Fruit fly (Drosophila melanogaster) ovary, adult (tissue): Measurements from ENCODE around the gene CG11726.
A peak's percentile ranks its signal among the peaks of the same experiment; 100 is the strongest.

Experiments used
- CG17801 ChIP-seq: fragments of 200-800 bp; optimal IDR thresholded peaks from 2 replicates; lab custom pipeline; 2019; ENCODE audit warnings: missing biosample characterization, mild to moderate bottlenecking, missing genetic modification characterization, moderate library complexity; ENCODE audit not compliant: partially characterized antibody

CG11726 gene

dm6 chr3L:11418041-11418674 is 23.7 kb downstream of the CG11726 start:
- no peak for TF ChIP-seq CG17801 (GFP tag; lab: Kevin White, UChicago)

dm6 chr3L:11419344-11419743 is 24.9 kb downstream of the CG11726 start:
- TF ChIP-seq CG17801 (GFP tag; lab: Kevin White, UChicago) = no peak

dm6 chr3L:11420976-11421375 is 26.5 kb downstream of the CG11726 start:
- TF ChIP-seq CG17801 (GFP tag; lab: Kevin White, UChicago) = no peak

- no peak for TF ChIP-seq CG17801 (GFP tag; lab: Kevin White, UChicago)
These were observed 27.4 kb downstream of the CG11726 start for dm6 chr3L:11421905-11422304.

- TF ChIP-seq CG17801 (GFP tag; lab: Kevin White, UChicago) = no peak
These were observed 27.9 kb downstream of the CG11726 start for dm6 chr3L:11422338-11422802.

- TF ChIP-seq CG17801 (GFP tag; lab: Kevin White, UChicago) = no peak
These were observed 30.4 kb downstream of the CG11726 start, which contains the start of gene CG7560 for dm6 chr3L:11424858-11425257. CG7560 (plus strand) TSS chr3L:11425158.

dm6 chr3L:11428390-11428789 is 33.9 kb downstream of the CG11726 start:
- no peak for TF ChIP-seq CG17801 (GFP tag; lab: Kevin White, UChicago)

- no peak for TF ChIP-seq CG17801 (GFP tag; lab: Kevin White, UChicago)
These were observed 35.2 kb downstream of the CG11726 start for dm6 chr3L:11429695-11430094.

- TF ChIP-seq CG17801 (GFP tag; lab: Kevin White, UChicago) = no peak
These were observed 36.9 kb downstream of the CG11726 start for dm6 chr3L:11431251-11431925.

- TF ChIP-seq CG17801 (GFP tag; lab: Kevin White, UChicago) = peak; percentile 26
These were observed 37.4 kb downstream of the CG11726 start for dm6 chr3L:11431926-11432323.

- TF ChIP-seq CG17801 (GFP tag; lab: Kevin White, UChicago) = no peak
These were observed 38.0 kb downstream of the CG11726 start for dm6 chr3L:11432472-11432871.

- TF ChIP-seq CG17801 (GFP tag; lab: Kevin White, UChicago) = no peak
These were observed 38.7 kb downstream of the CG11726 start for dm6 chr3L:11433151-11433550.

dm6 chr3L:11434112-11434511 is 39.6 kb downstream of the CG11726 start:
- no peak for TF ChIP-seq CG17801 (GFP tag; lab: Kevin White, UChicago)

dm6 chr3L:11435376-11435775 is 40.9 kb downstream of the CG11726 start, which contains the start of gene CG6149:
CG6149 (minus strand) TSS chr3L:11435476.
- TF ChIP-seq CG17801 (GFP tag; lab: Kevin White, UChicago) = no peak

- no peak for TF ChIP-seq CG17801 (GFP tag; lab: Kevin White, UChicago)
These were observed 45.1 kb downstream of the CG11726 start for dm6 chr3L:11439570-11439969.

dm6 chr3L:11440258-11440657 is 45.8 kb downstream of the CG11726 start:
- TF ChIP-seq CG17801 (GFP tag; lab: Kevin White, UChicago) = no peak
